Fruit fly (Drosophila melanogaster): ENCODE results near the gene CG34404.
A peak's percentile ranks its signal among the peaks of the same experiment; 100 is the strongest.

Gene CG34404

DNA sequence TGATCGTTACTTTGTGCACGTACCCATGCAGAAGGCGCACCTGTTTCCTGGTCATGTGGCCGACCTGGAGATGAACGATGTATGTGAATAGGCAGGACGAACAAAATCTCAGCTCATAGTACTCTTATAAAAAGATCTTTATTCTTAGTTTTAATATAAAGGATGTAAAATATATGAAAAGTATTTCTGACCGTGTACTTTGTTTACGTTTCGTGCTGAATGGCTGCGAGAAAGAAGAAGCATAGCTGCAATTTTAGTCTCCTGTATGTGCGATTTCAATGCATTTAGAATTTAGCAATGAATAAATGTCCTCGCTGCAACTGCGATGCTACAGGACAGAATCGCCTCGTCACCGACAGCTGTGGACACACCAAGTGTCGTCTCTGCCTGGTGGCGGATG lies 19.6 kb downstream of the CG34404 start, which contains the start of the genes CG42726 and CG42727:
Gene CG42726 (plus strand): TSS at position 227 of the 400 bp plus-strand sequence.
Gene CG42727 (plus strand): TSS at position 227 of the 400 bp plus-strand sequence.
- TF ChIP-seq ind (GFP tag; optimal IDR thresholded peaks at IDR 0.05) (peak; percentile 39), lola (GFP tag; optimal IDR thresholded peaks at IDR 0.05) (peak in 1 of 3 experiments; percentile 17), lilli (GFP tag; optimal IDR thresholded peaks at IDR 0.05) (peak; percentile 51), CG10543 (GFP tag; optimal IDR thresholded peaks at IDR 0.05) (no peak), Ptx1 (GFP tag; IDR thresholded peaks at IDR 0.05) (peak; percentile 31; the same call in 1 of the 2 replicates), CG7987 (GFP tag; optimal IDR thresholded peaks at IDR 0.05) (no peak), CG10274 (GFP tag; optimal IDR thresholded peaks at IDR 0.05) (no peak), YL-1 (GFP tag; optimal IDR thresholded peaks at IDR 0.05) (peak; percentile 21), CG12942 (GFP tag; optimal IDR thresholded peaks at IDR 0.05) (no peak), CG4820 (GFP tag; optimal IDR thresholded peaks at IDR 0.05) (no peak), ssp (GFP tag; IDR thresholded peaks at IDR 0.05) (0 out of 2 replicates have a peak, but pooled peaks have one; percentile 6), CG10979 (tag; optimal IDR thresholded peaks at IDR 0.05) (peak; percentile 30), CG17359 (tag; optimal IDR thresholded peaks at IDR 0.05) (peak; percentile 28), zf30C (GFP tag; optimal IDR thresholded peaks at IDR 0.05) (peak; percentile 96), CG13296 (GFP tag; optimal IDR thresholded peaks at IDR 0.05) (no peak), prd (optimal IDR thresholded peaks at IDR 0.05) (no peak), prd (GFP tag; IDR thresholded peaks at IDR 0.05) (peak; percentile 34; the same call in 1 of the 3 replicates), CG32767 (GFP tag; IDR thresholded peaks at IDR 0.05) (no peak), NfI (GFP tag; optimal IDR thresholded peaks at IDR 0.05) (peak; percentile 36), CG6689 (GFP tag; IDR thresholded peaks at IDR 0.05) (peak; percentile 38; the same call in 1 of the 2 replicates), shn (GFP tag; optimal IDR thresholded peaks at IDR 0.05) (no peak), Oli (tag; optimal IDR thresholded peaks at IDR 0.05) (peak; percentile 26), TFAM (GFP tag; optimal IDR thresholded peaks at IDR 0.05) (no peak), CG12155 (GFP tag; optimal IDR thresholded peaks at IDR 0.05) (peak; percentile 20), CG17612 (GFP tag; IDR thresholded peaks at IDR 0.05) (0 out of 2 replicates have a peak, but pooled peaks have one; percentile 33), CG9817 (tag; optimal IDR thresholded peaks at IDR 0.05) (peak; percentile 40), CG6175 (GFP tag; IDR thresholded peaks at IDR 0.05) (0 out of 3 replicates have a peak, but pooled peaks have one; percentile 18), CG4282 (GFP tag; optimal IDR thresholded peaks at IDR 0.05) (no peak), Opbp (GFP tag; IDR thresholded peaks at IDR 0.05; ENCODE audit: partially characterized antibody) (no peak), gce (GFP tag; IDR thresholded peaks at IDR 0.05) (0 out of 3 replicates have a peak, but pooled peaks have one; percentile 27), CG3838 (GFP tag; optimal IDR thresholded peaks at IDR 0.05) (peak; percentile 2), onecut (GFP tag; IDR thresholded peaks at IDR 0.05) (no peak), caup (GFP tag; optimal IDR thresholded peaks at IDR 0.05; ENCODE audit: severe bottlenecking) (peak; percentile 30), Fer3 (tag; optimal IDR thresholded peaks at IDR 0.05) (peak; percentile 6), Vsx1 (GFP tag; optimal IDR thresholded peaks at IDR 0.05) (no peak), ci (GFP tag; IDR thresholded peaks at IDR 0.05) (peak; percentile 66), CG7963 (GFP tag; IDR thresholded peaks at IDR 0.05; ENCODE audit: partially characterized antibody) (0 out of 3 replicates have a peak, but pooled peaks have one; percentile 16), CG2712 (tag; optimal IDR thresholded peaks at IDR 0.05) (peak; percentile 55), Oaz (GFP tag; IDR thresholded peaks at IDR 0.05) (peak; percentile 11; the same call in 1 of the 2 replicates), CG15696 (tag; optimal IDR thresholded peaks at IDR 0.05) (peak; percentile 1), NFAT (GFP tag; IDR thresholded peaks at IDR 0.05) (no peak), ken (GFP tag; IDR thresholded peaks at IDR 0.05) (peak; percentile 43; the same call in 1 of the 3 replicates), CG3847 (GFP tag; IDR thresholded peaks at IDR 0.05) (peak; percentile 18; the same call in 1 of the 2 replicates), psq (GFP tag; optimal IDR thresholded peaks at IDR 0.05) (no peak), lab (GFP tag; optimal IDR thresholded peaks at IDR 0.05) (no peak), CG2120 (GFP tag; optimal IDR thresholded peaks at IDR 0.05) (peak; percentile 62), row (GFP tag; IDR thresholded peaks at IDR 0.05) (peak; percentile 76), tgo (GFP tag; IDR thresholded peaks at IDR 0.05) (peak; percentile 14; the same call in 1 of the 3 replicates), CG34422 (GFP tag; IDR thresholded peaks at IDR 0.05) (0 out of 3 replicates have a peak, but pooled peaks have one; percentile 39), sna (GFP tag; IDR thresholded peaks at IDR 0.05; ENCODE audit: partially characterized antibody) (no peak)
